Fruit fly (Drosophila melanogaster): ENCODE results near the gene CG4496.

Gene CG4496

DNA sequence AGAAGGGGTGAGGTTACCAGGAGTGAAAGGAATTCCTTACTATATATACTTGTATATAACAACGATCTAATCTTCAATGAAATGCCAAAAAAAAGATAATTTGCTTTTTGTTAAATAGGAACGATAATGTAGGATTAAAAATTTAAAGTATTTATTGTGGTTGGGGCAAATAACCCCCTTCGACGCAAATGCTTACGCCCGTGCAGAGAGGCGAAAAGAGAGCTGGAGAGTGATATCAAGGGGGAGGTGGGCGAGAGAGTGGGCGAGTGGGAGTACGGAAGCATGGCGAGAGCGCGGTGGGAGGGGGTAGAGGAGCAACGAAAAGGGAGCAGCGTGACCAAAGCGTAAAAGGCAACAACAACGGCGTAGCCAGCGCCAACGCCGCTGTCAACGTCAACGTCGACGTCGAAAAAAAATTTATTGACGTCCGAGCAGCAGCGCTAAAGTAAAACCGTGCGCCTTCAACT is 1.2 kb downstream of the CG4496 start (continued):
- TF ChIP-seq Xbp1 (GFP tag; optimal IDR thresholded peaks at IDR 0.05) = peak; percentile 99
- TF ChIP-seq sens (GFP tag) = peak; percentile 100
- peak; percentile 91 for TF ChIP-seq CG33213 (GFP tag; optimal IDR thresholded peaks at IDR 0.05)
- TF ChIP-seq Eip74EF (GFP tag; optimal IDR thresholded peaks at IDR 0.05) = peak in 1 of 2 experiments; percentile 99
- peak; percentile 94 for TF ChIP-seq Pdp1 (GFP tag; optimal IDR thresholded peaks at IDR 0.05)
- TF ChIP-seq CG10321 (GFP tag; IDR thresholded peaks at IDR 0.05) = peak; percentile 84
- peak; percentile 91 for TF ChIP-seq CG8359 (GFP tag; optimal IDR thresholded peaks at IDR 0.05; ENCODE audit: borderline replicate concordance)
- peak; percentile 97 for TF ChIP-seq CHES-1-like (GFP tag; optimal IDR thresholded peaks at IDR 0.05)
- peak; percentile 98 for TF ChIP-seq CG32532 (GFP tag; IDR thresholded peaks at IDR 0.05)
- TF ChIP-seq CG4707 (GFP tag; optimal IDR thresholded peaks at IDR 0.05) = peak; percentile 92
- TF ChIP-seq chif (GFP tag; optimal IDR thresholded peaks at IDR 0.05) = peak; percentile 97
- TF ChIP-seq H15 (GFP tag; IDR thresholded peaks at IDR 0.05) = peak; percentile 97
- TF ChIP-seq CG12769 (tag; optimal IDR thresholded peaks at IDR 0.05) = peak; percentile 98
- TF ChIP-seq CG6254 (GFP tag; optimal IDR thresholded peaks at IDR 0.05) = peak; percentile 95
- TF ChIP-seq CG12391 (tag; optimal IDR thresholded peaks at IDR 0.05) = peak; percentile 99
- TF ChIP-seq Sin3A (optimal IDR thresholded peaks at IDR 0.05) = no peak
- TF ChIP-seq ssp (GFP tag; IDR thresholded peaks at IDR 0.05) = peak; percentile 93
- peak; percentile 98 for TF ChIP-seq Hsf (GFP tag; optimal IDR thresholded peaks at IDR 0.05)
- peak; percentile 97 for TF ChIP-seq grau (tag; optimal IDR thresholded peaks at IDR 0.05)
- peak; percentile 77 for TF ChIP-seq CG3163 (GFP tag; optimal IDR thresholded peaks at IDR 0.05)
- peak; percentile 98 for TF ChIP-seq gcm (GFP tag; optimal IDR thresholded peaks at IDR 0.05)
- peak; percentile 98 for TF ChIP-seq pho (GFP tag; optimal IDR thresholded peaks at IDR 0.05)
- TF ChIP-seq prd (optimal IDR thresholded peaks at IDR 0.05) = no peak
- TF ChIP-seq prd (GFP tag; IDR thresholded peaks at IDR 0.05) = peak; percentile 99
- peak; percentile 98 for TF ChIP-seq Hand (GFP tag; optimal IDR thresholded peaks at IDR 0.05)
- TF ChIP-seq CG34224 (GFP tag; IDR thresholded peaks at IDR 0.05; ENCODE audit: partially characterized antibody) = no peak
- peak; percentile 92 for TF ChIP-seq dm (GFP tag; optimal IDR thresholded peaks at IDR 0.05)
- TF ChIP-seq ind (GFP tag; optimal IDR thresholded peaks at IDR 0.05) = peak; percentile 97
- TF ChIP-seq CG7271 (tag; optimal IDR thresholded peaks at IDR 0.05) = peak; percentile 80
- peak; percentile 99 for TF ChIP-seq CG11695 (GFP tag; IDR thresholded peaks at IDR 0.05)
- TF ChIP-seq CG18262 (tag; optimal IDR thresholded peaks at IDR 0.05) = peak; percentile 98
- TF ChIP-seq luna (GFP tag; optimal IDR thresholded peaks at IDR 0.05) = peak; percentile 76
- peak; percentile 82 for TF ChIP-seq NC2α (GFP tag; optimal IDR thresholded peaks at IDR 0.05)
- TF ChIP-seq chm (GFP tag; IDR thresholded peaks at IDR 0.05) = no peak
- peak; percentile 97 for TF ChIP-seq Fer3 (tag; optimal IDR thresholded peaks at IDR 0.05)
- peak; percentile 91 for TF ChIP-seq CG11696 (GFP tag; IDR thresholded peaks at IDR 0.05)
- peak; percentile 98 for TF ChIP-seq CG11093 (GFP tag; IDR thresholded peaks at IDR 0.05)
- TF ChIP-seq CG14965 (GFP tag; optimal IDR thresholded peaks at IDR 0.05; ENCODE audit: borderline replicate concordance) = peak; percentile 40
- peak; percentile 83 to 88 for TF ChIP-seq Trl (optimal IDR thresholded peaks at IDR 0.05)
- TF ChIP-seq Trl (GFP tag; optimal IDR thresholded peaks at IDR 0.05) = peak; percentile 92
- TF ChIP-seq Mes4 (GFP tag; optimal IDR thresholded peaks at IDR 0.05) = peak; percentile 94
- peak; percentile 88 for TF ChIP-seq Nf-YB (GFP tag; optimal IDR thresholded peaks at IDR 0.05)
- TF ChIP-seq D (optimal IDR thresholded peaks at IDR 0.05) = no peak
- peak; percentile 98 for TF ChIP-seq D (GFP tag; optimal IDR thresholded peaks at IDR 0.05)
- TF ChIP-seq H2.0 (GFP tag; IDR thresholded peaks at IDR 0.05) = peak; percentile 97
- peak; percentile 99 for TF ChIP-seq Ets65A (GFP tag)
- TF ChIP-seq danr (GFP tag; IDR thresholded peaks at IDR 0.05) = peak; percentile 98
- TF ChIP-seq Gug (GFP tag; IDR thresholded peaks at IDR 0.05) = peak; percentile 98; the same call in 3 of the 4 replicates
- TF ChIP-seq ac (GFP tag; optimal IDR thresholded peaks at IDR 0.05) = peak; percentile 84
- peak; percentile 99 for TF ChIP-seq CG2120 (GFP tag; optimal IDR thresholded peaks at IDR 0.05)
- peak; percentile 97 for TF ChIP-seq CG18619 (GFP tag; optimal IDR thresholded peaks at IDR 0.05)
- TF ChIP-seq CG17802 (tag; optimal IDR thresholded peaks at IDR 0.05) = peak; percentile 83

All from whole organism, embryonic.